Fruit fly (Drosophila melanogaster) whole organism, pupa: ENCODE measurements around the gene Hex-t1.

Experiments used
- CG12605 ChIP-seq: fragments of 200-800 bp; sonication (Bioruptor generic); IDR thresholded peaks from 2 replicates; pipeline ENCODE4 v1.3.6; 2022; ENCODE audit warnings: missing biosample characterization, missing genetic modification characterization
- CG15710 ChIP-seq: fragments of 200-800 bp; sonication (Bioruptor generic); optimal IDR thresholded peaks from 2 replicates; lab custom pipeline; 2018; ENCODE audit warnings: missing biosample characterization, mild to moderate bottlenecking, missing genetic modification characterization, moderate library complexity
- CG17806 ChIP-seq: fragments of 200-800 bp; sonication (Bioruptor generic); optimal IDR thresholded peaks from 2 replicates; lab custom pipeline; 2018; ENCODE audit warnings: missing biosample characterization, mild to moderate bottlenecking, missing genetic modification characterization, moderate library complexity
- CG32121 ChIP-seq: fragments of 200-800 bp; sonication (Bioruptor generic); IDR thresholded peaks from 2 replicates; pipeline ENCODE4 v1.3.6; 2022; ENCODE audit warnings: missing biosample characterization, missing genetic modification characterization
- CG34367 ChIP-seq: fragments of 200-800 bp; sonication (Bioruptor generic); optimal IDR thresholded peaks from 2 replicates; lab custom pipeline; 2018; ENCODE audit warnings: missing biosample characterization, mild to moderate bottlenecking, missing genetic modification characterization
- CG4496 ChIP-seq: fragments of 200-800 bp; sonication (Bioruptor generic); IDR thresholded peaks from 3 replicates; pipeline ENCODE4 v1.3.6; 2022; ENCODE audit warnings: missing biosample characterization, missing genetic modification characterization
- D1 ChIP-seq: fragments of 200-800 bp; sonication (Bioruptor generic); optimal IDR thresholded peaks from 2 replicates; lab custom pipeline; 2018; ENCODE audit warnings: missing biosample characterization, mild to moderate bottlenecking, missing genetic modification characterization, moderate library complexity
- EcR ChIP-seq: fragments of 200-800 bp; sonication (Bioruptor generic); optimal IDR thresholded peaks from 3 replicates; lab custom pipeline; 2019; ENCODE audit warnings: missing biosample characterization, missing genetic modification characterization, mild to moderate bottlenecking, moderate library complexity, missing genetic modification reagents
- Ets98B ChIP-seq: fragments of 200-800 bp; sonication (Bioruptor generic); IDR thresholded peaks from 2 replicates; pipeline ENCODE4 v1.3.6; 2022; ENCODE audit warnings: missing biosample characterization, missing genetic modification characterization
- Snoo ChIP-seq: fragments of 200-800 bp; sonication (Bioruptor generic); optimal IDR thresholded peaks from 3 replicates; lab custom pipeline; 2017; ENCODE audit warnings: missing biosample characterization, mild to moderate bottlenecking, missing genetic modification characterization, inconsistent platforms
- fd96Ca ChIP-seq: fragments of 200-800 bp; sonication (Bioruptor generic); IDR thresholded peaks from 3 replicates; pipeline ENCODE4 v1.3.6; 2022; ENCODE audit warnings: missing biosample characterization, missing genetic modification characterization
- gl ChIP-seq: fragments of 200-800 bp; sonication (Bioruptor generic); optimal IDR thresholded peaks from 2 replicates; lab custom pipeline; 2018; ENCODE audit warnings: missing biosample characterization, mild to moderate bottlenecking, missing genetic modification characterization
- rn ChIP-seq: fragments of 200-800 bp; sonication (Bioruptor generic); IDR thresholded peaks from 2 replicates; pipeline ENCODE4 v1.3.6; 2022; ENCODE audit warnings: missing biosample characterization, missing genetic modification characterization

DNA sequence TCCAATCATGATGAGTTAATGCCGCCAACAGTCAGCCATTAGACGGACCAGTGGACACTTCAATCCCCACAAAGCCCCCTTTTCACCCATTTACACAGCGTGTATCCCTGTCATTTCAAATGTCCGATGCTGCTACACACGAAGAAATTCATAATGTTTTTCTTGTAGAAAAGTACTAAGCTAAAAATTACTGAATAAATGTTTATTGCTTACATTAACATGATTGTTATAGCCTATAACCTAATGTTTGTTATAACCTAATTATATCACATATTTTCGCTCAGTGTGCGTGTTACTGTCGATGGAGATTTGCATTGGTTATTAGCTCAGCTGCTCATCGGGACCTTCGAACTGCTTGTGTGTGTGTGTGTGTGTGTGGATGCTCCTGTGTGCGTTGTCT, 12.3 kb upstream of the Hex-t1 start:
- TF ChIP-seq D1 (tag; lab: Kevin White, UChicago) = no peak
- no peak for TF ChIP-seq EcR
- peak; percentile 6 for TF ChIP-seq Snoo (tag; lab: Kevin White, UChicago)
- peak; percentile 54; the same call in 1 of the 2 replicates for TF ChIP-seq Ets98B
- TF ChIP-seq CG32121 = peak; percentile 27; the same call in 1 of the 2 replicates
- TF ChIP-seq CG17806 (tag; lab: Kevin White, UChicago) = peak; percentile 45
- no peak for TF ChIP-seq gl
- TF ChIP-seq CG15710 (tag; lab: Kevin White, UChicago) = peak; percentile 12
- peak; percentile 8 for TF ChIP-seq CG34367
- TF ChIP-seq CG4496 (GFP tag; lab: Robert Waterston, UW) = peak; percentile 60; the same call in 2 of the 3 replicates
- TF ChIP-seq CG12605 (GFP tag; lab: Robert Waterston, UW) = no peak
- TF ChIP-seq rn = no peak
- TF ChIP-seq fd96Ca (GFP tag; lab: Robert Waterston, UW) = no peak
